Fruit fly (Drosophila melanogaster) whole organism, adult: ENCODE measurements around the gene CG7215.

ENCODE experiments used
- CG11617 ChIP-seq: fragments of 200-800 bp; sonication (Bioruptor generic); optimal IDR thresholded peaks from 2 replicates; lab custom pipeline; 2017; ENCODE audit warnings: mild to moderate bottlenecking, missing biosample characterization, missing genetic modification reagents, missing genetic modification characterization
- CG12768 ChIP-seq: fragments of 200-800 bp; sonication (Bioruptor generic); optimal IDR thresholded peaks from 2 replicates; lab custom pipeline; 2017; ENCODE audit warnings: missing biosample characterization, missing genetic modification characterization, mild to moderate bottlenecking, moderate library complexity, missing genetic modification reagents
- CG14711 ChIP-seq: fragments of 200-800 bp; sonication (Bioruptor generic); optimal IDR thresholded peaks from 2 replicates; lab custom pipeline; 2018; ENCODE audit warnings: missing biosample characterization, mild to moderate bottlenecking, missing genetic modification characterization, moderate library complexity
- CG1620 ChIP-seq: fragments of 200-800 bp; sonication (Bioruptor generic); optimal IDR thresholded peaks from 2 replicates; lab custom pipeline; 2016; ENCODE audit warnings: missing biosample characterization, missing genetic modification characterization
- Clk ChIP-seq: fragments of 200-800 bp; sonication (Bioruptor generic); optimal IDR thresholded peaks from 2 replicates; lab custom pipeline; 2017; ENCODE audit warnings: missing biosample characterization, missing genetic modification characterization
- cnc ChIP-seq, 2 experiments: fragments of >200 bp; optimal IDR thresholded peaks; 2 replicates each; lab custom pipeline; 2017

- TF ChIP-seq Clk (GFP tag; lab: Kevin White, UChicago) (no peak), CG12768 (no peak), CG1620 (no peak), CG14711 (tag; lab: Kevin White, UChicago) (no peak), cnc (optimal IDR thresholded peaks at IDR 0.05; lab: Kevin White, UChicago) (no peak), CG11617 (no peak)
These were observed 41.4 kb upstream of the CG7215 start, which contains the start of gene CG44158 for dm6 chr3R:18208479-18208878.
